Fruit fly (Drosophila melanogaster) whole organism, embryonic: ENCODE data around the gene CG34453.

Source experiments
- Aef1 ChIP-seq: fragments of 200-800 bp; sonication (Bioruptor generic); IDR thresholded peaks from 3 replicates; pipeline ENCODE4 v1.3.6; 2022; ENCODE audit warnings: missing biosample characterization, missing genetic modification characterization
- B-H2 ChIP-seq: fragments of 200-800 bp; sonication (Bioruptor generic); optimal IDR thresholded peaks from 2 replicates; lab custom pipeline; 2018; ENCODE audit warnings: missing biosample characterization, mild to moderate bottlenecking, missing genetic modification characterization
- CG10274 ChIP-seq: fragments of 200-800 bp; sonication (Bioruptor generic); optimal IDR thresholded peaks from 3 replicates; lab custom pipeline; 2017; ENCODE audit warnings: missing biosample characterization, mild to moderate bottlenecking, missing genetic modification characterization
- CG10979 ChIP-seq: fragments of 200-800 bp; sonication (Bioruptor generic); optimal IDR thresholded peaks from 2 replicates; lab custom pipeline; 2018; ENCODE audit warnings: missing biosample characterization, mild to moderate bottlenecking, missing genetic modification characterization, moderate library complexity
- CG17361 ChIP-seq: fragments of 200-800 bp; sonication (Bioruptor generic); IDR thresholded peaks from 3 replicates; pipeline ENCODE4 v1.3.6; 2022; ENCODE audit warnings: missing biosample characterization, missing genetic modification characterization
- CG1792 ChIP-seq: fragments of 200-800 bp; sonication (Bioruptor generic); optimal IDR thresholded peaks from 2 replicates; lab custom pipeline; 2016; ENCODE audit warnings: missing biosample characterization, missing genetic modification characterization
- CG2875 ChIP-seq: fragments of 200-800 bp; sonication (Bioruptor generic); optimal IDR thresholded peaks from 2 replicates; lab custom pipeline; 2017; ENCODE audit warnings: missing biosample characterization, mild to moderate bottlenecking, missing genetic modification characterization, missing genetic modification reagents
- CG4328 ChIP-seq: fragments of 200-800 bp; sonication (Bioruptor generic); optimal IDR thresholded peaks from 3 replicates; lab custom pipeline; 2017; ENCODE audit warnings: missing biosample characterization, missing genetic modification reagents, missing genetic modification characterization
- CG4404 ChIP-seq: fragments of 200-800 bp; sonication (Bioruptor generic); IDR thresholded peaks from 2 replicates; pipeline ENCODE4 v1.3.6; 2022; ENCODE audit warnings: missing biosample characterization, missing genetic modification characterization
- CG4820 ChIP-seq: fragments of 200-800 bp; sonication (Bioruptor generic); optimal IDR thresholded peaks from 3 replicates; lab custom pipeline; 2016; ENCODE audit warnings: missing biosample characterization, missing genetic modification characterization
- CG5245 ChIP-seq: fragments of 200-800 bp; sonication (Bioruptor generic); optimal IDR thresholded peaks from 3 replicates; lab custom pipeline; 2016; ENCODE audit warnings: missing biosample characterization, missing genetic modification characterization
- CG7372 ChIP-seq: fragments of 200-800 bp; sonication (Bioruptor generic); IDR thresholded peaks from 2 replicates; pipeline ENCODE4 v1.3.6; 2022; ENCODE audit warnings: missing biosample characterization, missing genetic modification characterization
- CG7987 ChIP-seq: fragments of 200-800 bp; sonication (Bioruptor generic); optimal IDR thresholded peaks from 2 replicates; lab custom pipeline; 2018; ENCODE audit warnings: missing biosample characterization, mild to moderate bottlenecking, missing genetic modification characterization, moderate library complexity
- CG9437 ChIP-seq: fragments of 200-800 bp; sonication (Bioruptor generic); optimal IDR thresholded peaks from 2 replicates; lab custom pipeline; 2018; ENCODE audit warnings: missing biosample characterization, mild to moderate bottlenecking, missing genetic modification characterization
- CoRest ChIP-seq: fragments of 200-800 bp; sonication (Bioruptor generic); optimal IDR thresholded peaks from 3 replicates; lab custom pipeline; 2018; ENCODE audit warnings: missing biosample characterization, mild to moderate bottlenecking, missing genetic modification characterization, moderate library complexity
- Doc3 ChIP-seq: fragments of 200-800 bp; sonication (Bioruptor generic); IDR thresholded peaks from 3 replicates; pipeline ENCODE4 v1.3.6; 2022; ENCODE audit warnings: missing biosample characterization, missing genetic modification characterization; ENCODE audit not compliant: partially characterized antibody
- Elba2 ChIP-seq: fragments of 200-800 bp; sonication (Bioruptor generic); optimal IDR thresholded peaks from 3 replicates; lab custom pipeline; 2016; ENCODE audit warnings: missing biosample characterization, missing genetic modification characterization
- Fer2 ChIP-seq: fragments of 200-800 bp; sonication (Bioruptor generic); optimal IDR thresholded peaks from 2 replicates; lab custom pipeline; 2018; ENCODE audit warnings: missing biosample characterization, mild to moderate bottlenecking, missing genetic modification characterization, moderate library complexity
- Fer3 ChIP-seq: fragments of 200-800 bp; sonication (Bioruptor generic); optimal IDR thresholded peaks from 2 replicates; lab custom pipeline; 2018; ENCODE audit warnings: missing biosample characterization, mild to moderate bottlenecking, missing genetic modification characterization, moderate library complexity
- Hr51 ChIP-seq, 2 experiments: fragments of 200-800 bp; sonication (Bioruptor generic); optimal IDR thresholded peaks; 2 replicates in 1 of 2; 3 replicates in 1 of 2; lab custom pipeline; 2016 to 2018; ENCODE audit warnings: missing biosample characterization in 2 of 2, missing genetic modification characterization in 2 of 2, mild to moderate bottlenecking in 1 of 2, moderate library complexity in 1 of 2
- Mad ChIP-seq: fragments of 200-800 bp; sonication (Bioruptor generic); optimal IDR thresholded peaks from 2 replicates; lab custom pipeline; 2016; ENCODE audit warnings: missing biosample characterization, missing genetic modification characterization
- NK7.1 ChIP-seq: fragments of 200-800 bp; sonication (Bioruptor generic); optimal IDR thresholded peaks from 3 replicates; lab custom pipeline; 2016; ENCODE audit warnings: missing biosample characterization, missing genetic modification characterization
- NfI ChIP-seq: fragments of 200-800 bp; sonication (Bioruptor generic); optimal IDR thresholded peaks from 3 replicates; lab custom pipeline; 2018; ENCODE audit warnings: missing biosample characterization, mild to moderate bottlenecking, missing genetic modification characterization, moderate library complexity
- Optix ChIP-seq: fragments of 200-800 bp; sonication (Bioruptor generic); IDR thresholded peaks from 3 replicates; pipeline ENCODE4 v1.3.6; 2022; ENCODE audit warnings: missing biosample characterization, missing genetic modification characterization
- Tbp ChIP-seq: fragments of >200 bp; optimal IDR thresholded peaks from 2 replicates; lab custom pipeline; 2018; ENCODE audit warnings: missing biosample characterization, missing genetic modification characterization
- Vsx1 ChIP-seq: fragments of 200-800 bp; sonication (Bioruptor generic); optimal IDR thresholded peaks from 2 replicates; lab custom pipeline; 2017; ENCODE audit warnings: missing biosample characterization, mild to moderate bottlenecking, missing genetic modification characterization, missing genetic modification reagents
- btn ChIP-seq: fragments of 200-800 bp; sonication (Bioruptor generic); optimal IDR thresholded peaks from 2 replicates; lab custom pipeline; 2016; ENCODE audit warnings: missing biosample characterization, missing genetic modification characterization
- chinmo ChIP-seq: fragments of 200-800 bp; sonication (Bioruptor generic); IDR thresholded peaks from 4 replicates; pipeline ENCODE4 v1.3.6; 2022; ENCODE audit warnings: missing biosample characterization, missing genetic modification characterization; ENCODE audit not compliant: partially characterized antibody
- crol ChIP-seq: fragments of 200-800 bp; sonication (Bioruptor generic); IDR thresholded peaks from 2 replicates; pipeline ENCODE4 v1.3.6; 2022; ENCODE audit warnings: missing biosample characterization, missing genetic modification characterization
- danr ChIP-seq: fragments of 200-800 bp; sonication (Bioruptor generic); IDR thresholded peaks from 2 replicates; pipeline ENCODE4 v1.3.6; 2022; ENCODE audit warnings: missing biosample characterization, missing genetic modification characterization
- ewg ChIP-seq: fragments of 200-800 bp; sonication (Bioruptor generic); optimal IDR thresholded peaks from 3 replicates; lab custom pipeline; 2017; ENCODE audit warnings: mild to moderate bottlenecking, missing biosample characterization, missing genetic modification reagents, missing genetic modification characterization
- fru ChIP-seq: fragments of >200 bp; optimal IDR thresholded peaks from 2 replicates; lab custom pipeline; 2017
- gce ChIP-seq: fragments of 200-800 bp; sonication (Bioruptor generic); IDR thresholded peaks from 3 replicates; pipeline ENCODE4 v1.3.6; 2022; ENCODE audit warnings: missing biosample characterization, missing genetic modification characterization
- gcm ChIP-seq: fragments of 200-800 bp; sonication (Bioruptor generic); optimal IDR thresholded peaks from 2 replicates; lab custom pipeline; 2019; ENCODE audit warnings: missing biosample characterization, mild to moderate bottlenecking, missing genetic modification characterization, moderate library complexity
- gsb ChIP-seq: fragments of 200-800 bp; sonication (Bioruptor generic); IDR thresholded peaks from 2 replicates; pipeline ENCODE4 v1.3.6; 2022; ENCODE audit warnings: missing biosample characterization, missing genetic modification characterization
- her ChIP-seq: fragments of 200-800 bp; sonication (Bioruptor generic); optimal IDR thresholded peaks from 2 replicates; lab custom pipeline; 2016; ENCODE audit warnings: missing biosample characterization, missing genetic modification characterization
- hth ChIP-seq: fragments of >200 bp; optimal IDR thresholded peaks from 2 replicates; lab custom pipeline; 2017; ENCODE audit warnings: inconsistent platforms
- lmd ChIP-seq: fragments of 200-800 bp; sonication (Bioruptor generic); IDR thresholded peaks from 2 replicates; pipeline ENCODE4 v1.3.6; 2022; ENCODE audit warnings: missing biosample characterization, missing genetic modification characterization
- mld ChIP-seq: fragments of 200-800 bp; sonication (Bioruptor generic); IDR thresholded peaks from 3 replicates; pipeline ENCODE4 v1.3.6; 2022; ENCODE audit warnings: missing biosample characterization, missing genetic modification characterization; ENCODE audit not compliant: partially characterized antibody
- phol ChIP-seq: fragments of 200-800 bp; sonication (Bioruptor generic); optimal IDR thresholded peaks from 3 replicates; lab custom pipeline; 2018; ENCODE audit warnings: missing biosample characterization, mild to moderate bottlenecking, missing genetic modification characterization, moderate library complexity
- pnt ChIP-seq: fragments of 200-800 bp; sonication (Bioruptor generic); optimal IDR thresholded peaks from 3 replicates; lab custom pipeline; 2016; ENCODE audit warnings: missing biosample characterization, missing genetic modification characterization
- sd ChIP-seq: fragments of 200-800 bp; sonication (Bioruptor generic); optimal IDR thresholded peaks from 3 replicates; lab custom pipeline; 2018; ENCODE audit warnings: missing biosample characterization, mild to moderate bottlenecking, missing genetic modification characterization, moderate library complexity
- sima ChIP-seq: fragments of 200-800 bp; sonication (Bioruptor generic); optimal IDR thresholded peaks from 2 replicates; lab custom pipeline; 2016; ENCODE audit warnings: missing biosample characterization, missing genetic modification characterization
- sna ChIP-seq: fragments of 200-800 bp; sonication (Bioruptor generic); IDR thresholded peaks from 2 replicates; pipeline ENCODE4 v1.3.6; 2022; ENCODE audit warnings: missing biosample characterization, missing genetic modification characterization; ENCODE audit not compliant: partially characterized antibody
- so ChIP-seq: fragments of 200-800 bp; sonication (Bioruptor generic); IDR thresholded peaks from 3 replicates; pipeline ENCODE4 v1.3.6; 2022; ENCODE audit warnings: missing biosample characterization, missing genetic modification characterization
- tap ChIP-seq: fragments of 200-800 bp; optimal IDR thresholded peaks from 3 replicates; lab custom pipeline; 2019; ENCODE audit warnings: missing biosample characterization, mild to moderate bottlenecking, missing genetic modification characterization, moderate library complexity
- tio ChIP-seq: fragments of 200-800 bp; sonication (Bioruptor generic); optimal IDR thresholded peaks from 2 replicates; lab custom pipeline; 2017; ENCODE audit warnings: missing biosample characterization, missing genetic modification characterization, inconsistent platforms
- twi ChIP-seq: fragments of 200-800 bp; optimal IDR thresholded peaks from 2 replicates; lab custom pipeline; 2019; ENCODE audit warnings: missing biosample characterization, mild to moderate bottlenecking, missing genetic modification characterization, moderate library complexity
- vfl ChIP-seq: fragments of 200-800 bp; sonication (Bioruptor generic); optimal IDR thresholded peaks from 2 replicates; lab custom pipeline; 2016; ENCODE audit warnings: missing biosample characterization, missing genetic modification characterization
- yki ChIP-seq: fragments of >200 bp; optimal IDR thresholded peaks from 3 replicates; lab custom pipeline; 2018
- zfh2 ChIP-seq: fragments of 200-800 bp; sonication (Bioruptor generic); optimal IDR thresholded peaks from 2 replicates; lab custom pipeline; 2016; ENCODE audit warnings: missing biosample characterization, missing genetic modification characterization

CG34453 gene

DNA sequence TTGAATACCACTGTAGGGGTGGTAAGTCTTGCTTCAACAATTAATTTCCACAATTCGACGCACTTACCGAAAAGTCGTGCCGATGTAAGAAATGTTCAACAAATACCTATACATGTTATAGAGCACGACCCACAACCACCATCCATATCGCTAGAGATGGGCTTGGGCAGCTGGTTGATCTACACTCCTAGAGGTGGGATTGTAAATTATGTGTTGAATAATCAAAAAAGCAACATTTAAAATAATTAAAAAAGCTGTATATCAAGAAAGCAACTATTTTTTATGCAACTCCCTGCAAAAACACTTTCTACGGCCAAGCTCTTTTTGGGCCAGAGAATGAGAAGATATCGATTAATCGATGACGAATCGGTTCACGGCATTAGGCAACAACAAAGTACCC is 48.9 kb downstream of the CG34453 start, which contains the start of the genes CG34140, Mkp and Mtch (continued):
- TF ChIP-seq B-H2 (GFP tag; lab: Kevin White, UChicago) (no peak), ewg (GFP tag; lab: Kevin White, UChicago) (peak; percentile 73), CG5245 (GFP tag; lab: Kevin White, UChicago) (peak; percentile 69), Vsx1 (no peak), gsb (GFP tag; lab: Robert Waterston, UW) (0 out of 2 replicates have a peak, but pooled peaks have one; percentile 40), CG7372 (GFP tag; lab: Robert Waterston, UW) (peak; percentile 78), btn (peak; percentile 14), crol (GFP tag; lab: Robert Waterston, UW) (no peak), danr (GFP tag; lab: Robert Waterston, UW) (peak; percentile 76), tap (no peak), vfl (GFP tag; lab: Kevin White, UChicago) (peak; percentile 92), NK7.1 (GFP tag; lab: Kevin White, UChicago) (peak; percentile 69), NfI (peak; percentile 81), Tbp (GFP tag; lab: Kevin White, UChicago) (no peak), Fer2 (peak; percentile 64), CG4328 (GFP tag; lab: Kevin White, UChicago) (peak; percentile 68), gcm (GFP tag; lab: Kevin White, UChicago) (no peak), twi (tag; lab: Kevin White, UChicago) (no peak), Fer3 (tag; lab: Kevin White, UChicago) (no peak), CG9437 (GFP tag; lab: Kevin White, UChicago) (peak; percentile 63), CG4820 (GFP tag; lab: Kevin White, UChicago) (peak; percentile 82), CG1792 (GFP tag; lab: Kevin White, UChicago) (peak; percentile 85), sna (peak; percentile 97), CG17361 (GFP tag; lab: Robert Waterston, UW) (no peak; the same call in 1 of the 3 replicates), CG10979 (tag; lab: Kevin White, UChicago) (peak; percentile 76), hth (lab: Kevin White, UChicago) (no peak), CG4404 (GFP tag; lab: Robert Waterston, UW) (peak; percentile 76), tio (GFP tag; lab: Kevin White, UChicago) (no peak), Mad (peak; percentile 84), chinmo (GFP tag; lab: Robert Waterston, UW) (peak; percentile 77; the same call in 2 of the 4 replicates), Aef1 (peak; percentile 88), lmd (GFP tag; lab: Robert Waterston, UW) (peak; percentile 71), CG10274 (GFP tag; lab: Kevin White, UChicago) (peak; percentile 28), sd (tag; lab: Kevin White, UChicago) (no peak), Optix (GFP tag; lab: Robert Waterston, UW) (peak; percentile 82), phol (tag; lab: Kevin White, UChicago) (peak; percentile 89), Elba2 (GFP tag; lab: Kevin White, UChicago) (peak; percentile 49), her (GFP tag; lab: Kevin White, UChicago) (peak; percentile 79), CG7987 (GFP tag; lab: Kevin White, UChicago) (peak; percentile 40), CoRest (tag; lab: Kevin White, UChicago) (no peak), zfh2 (GFP tag; lab: Kevin White, UChicago) (peak; percentile 89), fru (lab: Kevin White, UChicago) (no peak), CG2875 (GFP tag; lab: Kevin White, UChicago) (no peak), gce (GFP tag; lab: Robert Waterston, UW) (0 out of 3 replicates have a peak, but pooled peaks have one; percentile 7), pnt (GFP tag; lab: Kevin White, UChicago) (peak; percentile 77), Doc3 (peak; percentile 97), Hr51 (GFP tag; optimal IDR thresholded peaks at IDR 0.05; lab: Kevin White, UChicago) (peak in 1 of 2 experiments; percentile 91), mld (peak; percentile 60; the same call in 1 of the 3 replicates), so (peak; percentile 63; the same call in 1 of the 3 replicates), yki (lab: Kevin White, UChicago) (no peak), sima (GFP tag; lab: Kevin White, UChicago) (peak; percentile 69)
